Fruit fly (Drosophila melanogaster): ENCODE measurements around the gene Cox17.

Cox17 gene

DNA sequence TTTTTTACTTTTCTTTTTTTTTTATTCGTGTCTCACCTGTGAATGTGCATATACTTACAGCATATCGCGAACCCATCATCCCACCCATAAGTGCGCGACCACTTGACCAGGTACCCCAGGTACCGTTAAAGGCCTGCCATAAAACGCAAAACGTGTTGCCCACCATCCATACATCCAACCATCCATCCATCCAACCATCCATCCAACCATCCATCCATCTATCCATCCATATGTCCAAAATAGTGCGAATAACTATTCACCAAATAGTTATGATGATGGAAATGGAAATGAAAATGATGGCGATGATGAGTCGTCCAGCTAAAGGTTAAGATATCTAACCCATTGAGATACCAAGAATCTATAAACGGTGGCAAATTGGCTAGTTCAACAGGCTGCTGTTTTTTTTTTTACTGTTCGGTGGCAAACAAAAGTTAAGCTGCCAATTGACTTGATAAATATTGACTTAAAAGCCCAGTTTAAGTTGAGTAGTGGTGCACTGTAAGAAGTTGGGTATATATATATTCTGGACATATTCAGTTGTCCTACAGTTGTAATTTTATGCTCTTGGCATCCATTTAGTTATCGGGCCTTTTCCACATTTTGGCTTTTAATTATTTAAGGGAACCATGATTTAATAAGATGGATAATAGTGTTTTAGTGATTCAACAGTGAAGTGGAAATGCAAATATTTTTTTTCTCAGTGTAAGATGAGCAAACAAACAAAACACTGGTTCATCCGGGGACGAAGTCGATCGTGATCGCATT lies 43.6 kb upstream of the Cox17 start (continued):
- no peak for TF ChIP-seq az2 (GFP tag; optimal IDR thresholded peaks at IDR 0.05)
- TF ChIP-seq zf30C (GFP tag; optimal IDR thresholded peaks at IDR 0.05) = no peak
- no peak for TF ChIP-seq CG33557 (GFP tag; optimal IDR thresholded peaks at IDR 0.05)
- no peak for TF ChIP-seq ara (GFP tag; IDR thresholded peaks at IDR 0.05)
- TF ChIP-seq CG7928 (GFP tag; optimal IDR thresholded peaks at IDR 0.05) = no peak
- TF ChIP-seq peb (GFP tag; IDR thresholded peaks at IDR 0.05) = no peak
- TF ChIP-seq klu (GFP tag; IDR thresholded peaks at IDR 0.05) = no peak
- TF ChIP-seq crol (GFP tag; IDR thresholded peaks at IDR 0.05) = no peak
- TF ChIP-seq CG6854 (GFP tag; optimal IDR thresholded peaks at IDR 0.05) = no peak
- TF ChIP-seq Spps (tag; optimal IDR thresholded peaks at IDR 0.05) = no peak
- peak in 1 of 2 experiments; percentile 9 for TF ChIP-seq bsh (GFP tag; optimal IDR thresholded peaks at IDR 0.05)
- TF ChIP-seq shn (GFP tag; optimal IDR thresholded peaks at IDR 0.05) = no peak
- TF ChIP-seq Abd-B (GFP tag; optimal IDR thresholded peaks at IDR 0.05) = no peak
- TF ChIP-seq Atf3 (GFP tag; optimal IDR thresholded peaks at IDR 0.05) = no peak
- TF ChIP-seq z (GFP tag; IDR thresholded peaks at IDR 0.05) = no peak
- TF ChIP-seq Mes4 (GFP tag; optimal IDR thresholded peaks at IDR 0.05) = no peak
- 0 out of 3 replicates have a peak, but pooled peaks have one; percentile 23 for TF ChIP-seq dysf (GFP tag; IDR thresholded peaks at IDR 0.05)
- TF ChIP-seq CG9932 (GFP tag; IDR thresholded peaks at IDR 0.05) = no peak
- TF ChIP-seq Hmx (GFP tag; optimal IDR thresholded peaks at IDR 0.05) = no peak
- TF ChIP-seq Nf-YB (GFP tag; optimal IDR thresholded peaks at IDR 0.05) = no peak
- no peak for TF ChIP-seq Myb (GFP tag; optimal IDR thresholded peaks at IDR 0.05)
- no peak for TF ChIP-seq pita (GFP tag; optimal IDR thresholded peaks at IDR 0.05)
- TF ChIP-seq Ravus (GFP tag; IDR thresholded peaks at IDR 0.05) = no peak
- no peak for TF ChIP-seq amos (GFP tag; IDR thresholded peaks at IDR 0.05; ENCODE audit: partially characterized antibody)
- TF ChIP-seq CG15073 (GFP tag; optimal IDR thresholded peaks at IDR 0.05) = no peak
- TF ChIP-seq CG2678 (tag; optimal IDR thresholded peaks at IDR 0.05) = peak; percentile 45
- TF ChIP-seq dmrt99B (tag; optimal IDR thresholded peaks at IDR 0.05) = peak; percentile 32
- no peak for TF ChIP-seq ase (GFP tag; IDR thresholded peaks at IDR 0.05)
- no peak for TF ChIP-seq lbe (GFP tag; optimal IDR thresholded peaks at IDR 0.05)
- no peak for TF ChIP-seq sima (GFP tag; optimal IDR thresholded peaks at IDR 0.05)
- TF ChIP-seq CG1233 (GFP tag; optimal IDR thresholded peaks at IDR 0.05) = no peak
- no peak for TF ChIP-seq pan (optimal IDR thresholded peaks at IDR 0.05)
- TF ChIP-seq pan (GFP tag; optimal IDR thresholded peaks at IDR 0.05 in 1 of 2, IDR thresholded peaks at IDR 0.05 in 1 of 2) = peak in 1 of 2 experiments; percentile 14
- TF ChIP-seq CG8281 (tag; optimal IDR thresholded peaks at IDR 0.05) = peak; percentile 98
- no peak for TF ChIP-seq Hsf (GFP tag; optimal IDR thresholded peaks at IDR 0.05)
- TF ChIP-seq Mrtf (GFP tag; IDR thresholded peaks at IDR 0.05) = no peak
- TF ChIP-seq chm (GFP tag; IDR thresholded peaks at IDR 0.05) = no peak
- no peak for TF ChIP-seq mirr (GFP tag; optimal IDR thresholded peaks at IDR 0.05)
- TF ChIP-seq ftz-f1 (GFP tag; optimal IDR thresholded peaks at IDR 0.05) = no peak
- TF ChIP-seq Six4 (GFP tag; optimal IDR thresholded peaks at IDR 0.05) = no peak
- no peak for TF ChIP-seq cad (GFP tag; optimal IDR thresholded peaks at IDR 0.05)
- peak; percentile 28; the same call in 1 of the 3 replicates for TF ChIP-seq tgo (GFP tag; IDR thresholded peaks at IDR 0.05)
- TF ChIP-seq Opbp (GFP tag; IDR thresholded peaks at IDR 0.05; ENCODE audit: partially characterized antibody) = no peak
- TF ChIP-seq ERR (GFP tag; optimal IDR thresholded peaks at IDR 0.05) = no peak
- no peak for TF ChIP-seq crp (GFP tag; optimal IDR thresholded peaks at IDR 0.05)
- no peak for TF ChIP-seq CG17568 (GFP tag; optimal IDR thresholded peaks at IDR 0.05)
- TF ChIP-seq Ets65A (GFP tag) = peak; percentile 39
- TF ChIP-seq ato (GFP tag; IDR thresholded peaks at IDR 0.05; ENCODE audit: partially characterized antibody) = no peak
- no peak for TF ChIP-seq CG15696 (tag; optimal IDR thresholded peaks at IDR 0.05)
- TF ChIP-seq CG5180 (GFP tag; optimal IDR thresholded peaks at IDR 0.05) = no peak
- no peak for TF ChIP-seq Bteb2 (GFP tag; optimal IDR thresholded peaks at IDR 0.05)

Data from whole organism, embryonic.